Fruit fly (Drosophila melanogaster) whole organism, wandering third instar larva: ENCODE results near the gene PIG-L.

Experiments used
- Abd-B ChIP-seq: fragments of >200 bp; optimal IDR thresholded peaks from 2 replicates; lab custom pipeline; 2017; ENCODE audit warnings: missing biosample characterization, missing genetic modification characterization
- Dfd ChIP-seq: fragments of >200 bp; optimal IDR thresholded peaks from 2 replicates; lab custom pipeline; 2017; ENCODE audit warnings: missing biosample characterization, missing genetic modification characterization
- Dif ChIP-seq: fragments of 200-275, 200-300 bp; sonication (Bioruptor generic); optimal IDR thresholded peaks from 2 replicates; lab custom pipeline; 2018; ENCODE audit warnings: missing biosample characterization, missing genetic modification characterization; ENCODE audit not compliant: partially characterized antibody
- Hr78 ChIP-seq: fragments of >200 bp; optimal IDR thresholded peaks from 2 replicates; lab custom pipeline; 2017; ENCODE audit warnings: missing biosample characterization, missing genetic modification characterization
- Mio ChIP-seq: sonication (Bioruptor generic); optimal IDR thresholded peaks from 2 replicates; lab custom pipeline; 2016; ENCODE audit warnings: missing biosample characterization, missing genetic modification characterization
- Myc ChIP-seq: fragments of >200 bp; optimal IDR thresholded peaks from 2 replicates; lab custom pipeline; 2017
- Sp1 ChIP-seq: fragments of 200-800 bp; sonication (Bioruptor generic); optimal IDR thresholded peaks from 3 replicates; lab custom pipeline; 2019; ENCODE audit warnings: missing biosample characterization, mild to moderate bottlenecking, missing genetic modification characterization, moderate library complexity
- Vsx2 ChIP-seq: fragments of 200-300, 225-300 bp; sonication (Bioruptor generic); optimal IDR thresholded peaks from 2 replicates; lab custom pipeline; 2018; ENCODE audit warnings: missing biosample characterization, missing genetic modification characterization; ENCODE audit not compliant: partially characterized antibody
- dmrt93B ChIP-seq: fragments of 200-800 bp; sonication (Bioruptor generic); optimal IDR thresholded peaks from 2 replicates; lab custom pipeline; 2018; ENCODE audit warnings: missing biosample characterization, mild to moderate bottlenecking, missing genetic modification characterization
- h ChIP-seq: fragments of 200-800 bp; sonication (Bioruptor generic); optimal IDR thresholded peaks from 3 replicates; lab custom pipeline; 2016; ENCODE audit warnings: missing biosample characterization, mild to moderate bottlenecking, missing genetic modification characterization
- sage ChIP-seq: fragments of 200-800 bp; sonication (Bioruptor generic); optimal IDR thresholded peaks from 2 replicates; lab custom pipeline; 2016; ENCODE audit warnings: missing biosample characterization, mild to moderate bottlenecking, missing genetic modification characterization
- sv ChIP-seq: fragments of 200-800 bp; sonication (Bioruptor generic); optimal IDR thresholded peaks from 3 replicates; lab custom pipeline; 2016; ENCODE audit warnings: missing biosample characterization, missing genetic modification characterization
- usp ChIP-seq: fragments of >200 bp; optimal IDR thresholded peaks from 2 replicates; lab custom pipeline; 2017; ENCODE audit warnings: missing biosample characterization, missing genetic modification characterization
- woc ChIP-seq: sonication (Bioruptor generic); optimal IDR thresholded peaks from 2 replicates; lab custom pipeline; 2016; ENCODE audit warnings: missing biosample characterization, mild to moderate bottlenecking, missing genetic modification characterization

DNA sequence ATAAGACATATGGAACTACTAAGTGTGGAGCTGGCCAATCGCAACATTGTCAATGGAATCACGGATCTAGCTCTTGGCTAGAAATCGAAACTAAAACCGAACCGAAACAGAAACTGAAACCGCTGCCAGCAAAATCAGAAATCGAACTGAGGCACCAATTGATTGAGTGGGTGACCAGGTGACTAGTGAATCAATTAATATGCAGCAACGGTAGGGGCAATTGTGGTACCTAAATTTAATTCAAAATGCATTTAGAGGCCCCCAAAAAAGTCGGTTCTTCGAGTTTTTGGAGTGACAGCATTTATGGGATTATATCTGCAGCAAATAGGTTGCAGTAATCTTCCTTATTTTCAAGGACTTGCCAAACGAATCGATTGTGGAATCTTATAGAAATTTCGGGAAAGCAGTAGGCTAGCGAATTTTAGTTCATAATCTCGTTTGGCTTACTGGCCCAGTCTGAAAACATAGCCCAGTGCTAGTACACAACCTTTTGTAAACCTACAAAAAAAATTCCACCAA, 7.7 kb downstream of the PIG-L start, which contains the start of the genes CG17190 and CG4836:
- TF ChIP-seq woc (GFP tag; lab: Kevin White, UChicago) (no peak), sage (GFP tag; lab: Kevin White, UChicago) (no peak), Abd-B (no peak), Myc (no peak), Dif (GFP tag; lab: Kevin White, UChicago) (no peak), h (GFP tag; lab: Kevin White, UChicago) (no peak), dmrt93B (GFP tag; lab: Kevin White, UChicago) (no peak), Sp1 (GFP tag; lab: Kevin White, UChicago) (no peak), sv (GFP tag; lab: Kevin White, UChicago) (no peak), Hr78 (GFP tag; lab: Kevin White, UChicago) (no peak), Mio (GFP tag; lab: Kevin White, UChicago) (no peak), Vsx2 (GFP tag; lab: Kevin White, UChicago) (no peak), Dfd (GFP tag; lab: Kevin White, UChicago) (no peak), usp (GFP tag; lab: Kevin White, UChicago) (no peak)
